Worm (Caenorhabditis elegans) whole organism, mixed stage, embryonic: ENCODE measurements around the gene str-108.

ENCODE experiments used
- M03D4.4 ChIP-seq: sonication (generic microtip); optimal IDR thresholded peaks from 2 replicates; lab custom pipeline; 2017; ENCODE audit warnings: mild to moderate bottlenecking, missing genetic modification characterization, missing compliant biosample characterization
- bed-3 ChIP-seq: fragments of 200-800 bp; sonication (Bioruptor generic); optimal IDR thresholded peaks from 3 replicates; lab custom pipeline; 2018; ENCODE audit warnings: mild to moderate bottlenecking, missing genetic modification characterization, moderate library complexity, missing compliant biosample characterization
- blmp-1 ChIP-seq: fragments of 150-350 bp; optimal IDR thresholded peaks from 2 replicates; lab custom pipeline; 2014; ENCODE audit warnings: missing biosample characterization, missing genetic modification characterization
- ceh-39 ChIP-seq: fragments of 150-350 bp; optimal IDR thresholded peaks from 2 replicates; lab custom pipeline; 2014; ENCODE audit warnings: missing biosample characterization, missing genetic modification characterization
- ceh-43 ChIP-seq: fragments of 200-800 bp; sonication (Bioruptor generic); optimal IDR thresholded peaks from 2 replicates; lab custom pipeline; 2018; ENCODE audit warnings: mild to moderate bottlenecking, missing genetic modification characterization, moderate library complexity, missing compliant biosample characterization
- ces-1 ChIP-seq: fragments of 150-350 bp; optimal IDR thresholded peaks from 2 replicates; lab custom pipeline; 2014; ENCODE audit warnings: missing biosample characterization, missing genetic modification reagents, missing genetic modification characterization
- cnd-1 ChIP-seq: fragments of 200-800 bp; sonication (Bioruptor generic); optimal IDR thresholded peaks from 2 replicates; lab custom pipeline; 2018; ENCODE audit warnings: mild to moderate bottlenecking, missing genetic modification characterization, missing compliant biosample characterization
- drap-1 ChIP-seq: fragments of 200-800 bp; sonication (Bioruptor generic); optimal IDR thresholded peaks from 3 replicates; lab custom pipeline; 2018; ENCODE audit warnings: mild to moderate bottlenecking, missing genetic modification characterization, missing compliant biosample characterization
- elt-3 ChIP-seq: fragments of 150-350 bp; optimal IDR thresholded peaks from 2 replicates; lab custom pipeline; 2014; ENCODE audit warnings: missing biosample characterization, missing genetic modification characterization
- flh-1 ChIP-seq: fragments of 200-800 bp; sonication (Bioruptor generic); optimal IDR thresholded peaks from 2 replicates; lab custom pipeline; 2018; ENCODE audit warnings: mild to moderate bottlenecking, missing genetic modification characterization, moderate library complexity, missing compliant biosample characterization
- hlh-1 ChIP-seq: fragments of 150-350 bp; optimal IDR thresholded peaks from 2 replicates; lab custom pipeline; 2014; ENCODE audit warnings: missing biosample characterization, missing genetic modification reagents, missing genetic modification characterization
- lin-13 ChIP-seq: fragments of 150-350 bp; optimal IDR thresholded peaks from 2 replicates; lab custom pipeline; 2014; ENCODE audit warnings: missing biosample characterization, missing genetic modification characterization
- lin-32 ChIP-seq: fragments of 200-800 bp; sonication (Bioruptor generic); optimal IDR thresholded peaks from 2 replicates; lab custom pipeline; 2018; ENCODE audit warnings: mild to moderate bottlenecking, missing genetic modification characterization, missing compliant biosample characterization
- lsy-2 ChIP-seq: fragments of 150-350 bp; optimal IDR thresholded peaks from 2 replicates; lab custom pipeline; 2014; ENCODE audit warnings: missing biosample characterization, missing genetic modification characterization
- mab-5 ChIP-seq: fragments of 150-350 bp; optimal IDR thresholded peaks from 2 replicates; lab custom pipeline; 2014; ENCODE audit warnings: missing biosample characterization, missing genetic modification characterization
- mls-2 ChIP-seq: sonication (generic microtip); optimal IDR thresholded peaks from 2 replicates; lab custom pipeline; 2016; ENCODE audit warnings: mild to moderate bottlenecking, missing genetic modification characterization, moderate library complexity, missing compliant biosample characterization
- nhr-12 ChIP-seq: fragments of 150-350 bp; optimal IDR thresholded peaks from 2 replicates; lab custom pipeline; 2014; ENCODE audit warnings: missing biosample characterization, missing genetic modification characterization
- nhr-2 ChIP-seq: fragments of 150-350 bp; optimal IDR thresholded peaks from 2 replicates; lab custom pipeline; 2014; ENCODE audit warnings: missing biosample characterization, missing genetic modification characterization
- nhr-237 ChIP-seq: fragments of 150-350 bp; optimal IDR thresholded peaks from 2 replicates; lab custom pipeline; 2014; ENCODE audit warnings: missing biosample characterization, missing genetic modification characterization
- nhr-28 ChIP-seq: fragments of 150-350 bp; optimal IDR thresholded peaks from 2 replicates; lab custom pipeline; 2014; ENCODE audit warnings: missing biosample characterization, missing genetic modification characterization
- nhr-76 ChIP-seq: sonication (generic microtip); optimal IDR thresholded peaks from 2 replicates; lab custom pipeline; 2017; ENCODE audit warnings: missing biosample characterization, missing genetic modification characterization
- pha-4 ChIP-seq: fragments of 150-350 bp; optimal IDR thresholded peaks from 2 replicates; lab custom pipeline; 2018; ENCODE audit warnings: missing biosample characterization, missing genetic modification reagents, missing genetic modification characterization
- sem-2 ChIP-seq: fragments of 200-800 bp; sonication (Bioruptor generic); optimal IDR thresholded peaks from 2 replicates; lab custom pipeline; 2018; ENCODE audit warnings: mild to moderate bottlenecking, missing genetic modification characterization, missing compliant biosample characterization
- snpc-4 ChIP-seq: fragments of 150-350 bp; optimal IDR thresholded peaks from 2 replicates; lab custom pipeline; 2014; ENCODE audit warnings: missing biosample characterization, missing genetic modification characterization
- sptf-1 ChIP-seq: sonication (generic microtip); optimal IDR thresholded peaks from 2 replicates; lab custom pipeline; 2017; ENCODE audit warnings: mild to moderate bottlenecking, missing genetic modification characterization, moderate library complexity, missing compliant biosample characterization
- tbx-8 ChIP-seq: fragments of 200-800 bp; sonication (Bioruptor generic); optimal IDR thresholded peaks from 2 replicates; lab custom pipeline; 2018; ENCODE audit warnings: mild to moderate bottlenecking, missing genetic modification characterization, moderate library complexity, missing compliant biosample characterization
- unc-120 ChIP-seq: sonication (generic microtip); optimal IDR thresholded peaks from 2 replicates; lab custom pipeline; 2017; ENCODE audit warnings: missing genetic modification characterization, missing compliant biosample characterization; ENCODE audit not compliant: poor library complexity, severe bottlenecking
- unc-39 ChIP-seq: fragments of 150-350 bp; optimal IDR thresholded peaks from 2 replicates; lab custom pipeline; 2014; ENCODE audit warnings: missing biosample characterization, missing genetic modification characterization
- unc-62 ChIP-seq: fragments of 150-350 bp; optimal IDR thresholded peaks from 2 replicates; lab custom pipeline; 2014; ENCODE audit warnings: missing biosample characterization, missing genetic modification reagents, missing genetic modification characterization
- zip-8 ChIP-seq: fragments of 150-350 bp; optimal IDR thresholded peaks from 2 replicates; lab custom pipeline; 2014; ENCODE audit warnings: missing biosample characterization, missing genetic modification characterization

The str-108 gene

DNA sequence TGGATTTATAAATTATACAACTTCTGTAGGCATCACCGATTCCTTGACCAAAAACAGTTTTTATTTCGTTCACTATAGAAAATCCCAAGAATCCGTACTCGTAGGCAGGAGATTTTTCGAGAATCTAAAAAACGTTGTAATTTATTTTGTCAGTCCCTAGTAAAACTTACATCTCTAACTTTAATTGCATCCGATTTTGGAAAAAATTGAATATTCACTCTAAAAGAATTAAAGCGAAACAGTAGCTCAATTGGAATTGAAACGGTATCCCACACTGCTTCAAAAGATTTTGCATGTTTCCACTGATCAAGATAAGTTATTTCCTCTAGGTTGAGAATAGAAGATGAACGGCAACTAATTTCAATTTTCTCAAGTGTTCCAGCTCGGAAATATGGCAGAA is 34.8 kb upstream of the str-108 start, which contains the start of gene fbxa-142:
Gene fbxa-142 (minus strand): TSS at position 101 of the 400 bp plus-strand sequence.
- TF ChIP-seq mab-5 (no peak), ces-1 (no peak), lin-13 (tag; lab: Kevin White, UChicago) (no peak), unc-62 (GFP tag; lab: Kevin White, UChicago) (no peak), nhr-12 (tag; lab: Kevin White, UChicago) (no peak), tbx-8 (GFP tag; lab: Kevin White, UChicago) (no peak), nhr-28 (tag; lab: Kevin White, UChicago) (no peak), nhr-76 (tag; lab: Kevin White, UChicago) (no peak), nhr-2 (tag; lab: Kevin White, UChicago) (no peak), snpc-4 (tag; lab: Kevin White, UChicago) (no peak), M03D4.4 (tag; lab: Kevin White, UChicago) (no peak), zip-8 (no peak), bed-3 (GFP tag; lab: Kevin White, UChicago) (no peak), unc-39 (tag; lab: Kevin White, UChicago) (no peak), ceh-43 (GFP tag; lab: Kevin White, UChicago) (no peak), blmp-1 (no peak), cnd-1 (tag; lab: Kevin White, UChicago) (no peak), lin-32 (GFP tag; lab: Kevin White, UChicago) (no peak), drap-1 (GFP tag; lab: Kevin White, UChicago) (no peak)
- TF ChIP-seq, all 35 proteins: peak for 0

DNA sequence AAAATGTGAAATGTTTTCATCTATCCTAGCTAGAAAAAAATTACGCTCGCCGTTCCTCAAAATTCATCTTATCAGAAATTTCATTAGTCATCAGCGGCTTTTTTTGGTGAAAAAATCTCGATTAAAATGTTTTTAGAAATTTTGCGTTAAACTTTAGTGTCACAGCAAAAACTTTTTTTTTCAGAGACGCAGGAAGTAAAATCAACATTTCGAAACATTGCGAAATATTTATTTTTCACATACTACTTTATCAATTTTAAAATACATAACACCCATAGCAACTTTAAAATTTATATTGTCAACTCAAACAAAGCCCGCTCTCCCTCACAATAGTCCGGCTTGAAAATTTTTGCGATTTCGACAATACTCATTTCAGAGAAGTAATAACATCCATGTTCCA is 33.8 kb upstream of the str-108 start:
- TF ChIP-seq unc-39 (tag; lab: Kevin White, UChicago) (no peak), nhr-237 (tag; lab: Kevin White, UChicago) (no peak), ceh-39 (no peak), zip-8 (no peak), M03D4.4 (tag; lab: Kevin White, UChicago) (no peak), nhr-12 (tag; lab: Kevin White, UChicago) (no peak), tbx-8 (GFP tag; lab: Kevin White, UChicago) (no peak)
- TF ChIP-seq, all 35 proteins: peak for 0

DNA sequence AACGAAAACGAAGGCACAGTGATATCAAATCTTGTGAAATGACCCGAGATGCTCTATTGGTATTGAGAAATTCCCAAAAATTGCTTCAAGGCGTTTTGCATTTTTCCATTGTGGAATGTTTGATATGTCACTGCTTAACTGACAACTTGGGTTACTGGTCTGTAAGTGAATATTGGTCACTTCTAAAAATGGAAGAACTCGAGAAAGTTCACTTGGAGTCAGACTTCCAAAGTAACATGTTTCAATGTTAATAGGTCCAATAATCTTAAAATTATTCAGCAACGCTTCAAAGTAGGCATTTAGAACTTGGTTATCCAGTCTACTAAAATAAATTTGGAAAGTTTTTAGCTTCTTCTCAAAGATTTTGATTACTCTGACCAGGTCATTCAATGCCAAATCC is 33.3 kb upstream of the str-108 start, which contains the start of gene fbxa-144:
Gene fbxa-144 (minus strand): TSS at position 101 of the 400 bp plus-strand sequence.
- TF ChIP-seq ces-1 (no peak), cnd-1 (tag; lab: Kevin White, UChicago) (no peak), zip-8 (no peak), lsy-2 (tag; lab: Kevin White, UChicago) (no peak), elt-3 (tag; lab: Kevin White, UChicago) (no peak), hlh-1 (no peak), pha-4 (tag; lab: Kevin White, UChicago) (no peak), nhr-12 (tag; lab: Kevin White, UChicago) (no peak), unc-39 (tag; lab: Kevin White, UChicago) (no peak), ceh-39 (no peak), nhr-237 (tag; lab: Kevin White, UChicago) (no peak), sem-2 (GFP tag; lab: Kevin White, UChicago) (no peak), nhr-2 (tag; lab: Kevin White, UChicago) (no peak)
- TF ChIP-seq, all 35 proteins: peak for 0

DNA sequence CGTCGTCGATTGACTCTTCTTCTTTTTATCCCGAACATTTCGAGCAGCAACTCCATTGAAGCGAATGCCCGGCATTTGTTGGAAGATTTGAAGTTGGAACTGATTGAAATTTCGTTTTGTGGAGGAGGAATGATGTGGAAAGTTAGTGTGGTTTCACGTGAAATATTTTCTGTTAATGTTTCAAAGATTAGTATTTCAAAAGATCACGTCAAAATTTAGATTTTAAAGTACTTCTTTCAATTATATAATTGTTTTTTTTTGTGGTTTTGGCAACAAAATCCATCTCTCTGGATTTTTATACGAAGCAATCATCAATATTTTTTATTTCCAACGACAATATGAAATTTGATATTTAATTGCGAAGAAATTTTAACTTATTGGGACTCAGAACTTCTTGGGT is 29.0 kb upstream of the str-108 start, which contains the start of gene F44G3.7:
Gene F44G3.7 (minus strand): TSS at position 101 of the 400 bp plus-strand sequence.
- TF ChIP-seq unc-39 (tag; lab: Kevin White, UChicago), result no peak

DNA sequence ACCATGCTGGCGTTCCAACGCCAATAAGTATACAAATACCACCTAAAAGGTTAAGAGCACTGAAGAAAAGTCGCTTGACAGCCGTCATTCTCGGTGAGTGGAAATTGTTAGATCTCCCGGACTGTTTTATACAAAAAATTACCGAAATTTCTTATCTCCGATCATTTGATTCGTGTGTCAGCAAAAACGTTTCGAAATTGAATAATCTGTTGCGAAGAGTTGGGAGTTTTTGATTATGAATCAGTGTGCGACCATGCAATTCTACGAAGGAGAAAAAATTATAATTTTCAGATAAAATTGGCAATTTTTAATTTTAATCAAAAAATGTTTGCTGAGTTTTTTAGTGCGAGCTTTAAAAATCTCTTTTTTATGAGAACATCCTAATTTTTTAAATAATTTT is 26.5 kb upstream of the str-108 start, which contains the start of gene clc-11:
Gene clc-11 (minus strand): TSS at position 101 of the 400 bp plus-strand sequence.
- TF ChIP-seq nhr-76 (tag; lab: Kevin White, UChicago) (no peak), M03D4.4 (tag; lab: Kevin White, UChicago) (no peak), unc-120 (tag; lab: Kevin White, UChicago) (no peak), sptf-1 (no peak), flh-1 (GFP tag; lab: Kevin White, UChicago) (no peak), mls-2 (no peak), ces-1 (no peak), hlh-1 (no peak), nhr-237 (tag; lab: Kevin White, UChicago) (no peak), mab-5 (no peak), zip-8 (no peak), lin-32 (GFP tag; lab: Kevin White, UChicago) (no peak), unc-62 (GFP tag; lab: Kevin White, UChicago) (no peak), nhr-2 (tag; lab: Kevin White, UChicago) (no peak)
